Worm (Caenorhabditis elegans) whole organism, L2 larva: ENCODE results near the gene C54F6.15.

ENCODE experiments used
- alr-1 ChIP-seq: fragments of 150-350 bp; optimal IDR thresholded peaks from 2 replicates; lab custom pipeline; 2014; ENCODE audit warnings: missing biosample characterization, missing genetic modification characterization
- ama-1 ChIP-seq: fragments of 150-350 bp; optimal IDR thresholded peaks from 2 replicates; lab custom pipeline; 2018; ENCODE audit warnings: inconsistent platforms
- blmp-1 ChIP-seq: sonication (generic microtip); optimal IDR thresholded peaks from 2 replicates; lab custom pipeline; 2017; ENCODE audit warnings: missing genetic modification characterization, mild to moderate bottlenecking, missing compliant biosample characterization, antibody characterized with exemption, moderate library complexity; ENCODE audit not compliant: insufficient read depth
- elt-3 ChIP-seq: sonication (generic microtip); optimal IDR thresholded peaks from 2 replicates; lab custom pipeline; 2017; ENCODE audit warnings: missing biosample characterization, missing genetic modification characterization
- fos-1 ChIP-seq: fragments of 150-350 bp; optimal IDR thresholded peaks from 2 replicates; lab custom pipeline; 2014; ENCODE audit warnings: missing biosample characterization, missing genetic modification characterization
- lsy-2 ChIP-seq, 2 experiments: fragments of 150-350 bp in 1 of 2; sonication (generic microtip) in 1 of 2; optimal IDR thresholded peaks; 2 replicates each; lab custom pipeline; 2014 to 2017; ENCODE audit warnings: missing biosample characterization in 2 of 2, missing genetic modification characterization in 2 of 2
- mbf-1 ChIP-seq: sonication (generic microtip); optimal IDR thresholded peaks from 2 replicates; lab custom pipeline; 2017; ENCODE audit warnings: missing biosample characterization, missing genetic modification characterization
- nhr-23 ChIP-seq: fragments of 150-350 bp; optimal IDR thresholded peaks from 2 replicates; lab custom pipeline; 2014; ENCODE audit warnings: missing biosample characterization, missing genetic modification reagents, missing genetic modification characterization
- nhr-25 ChIP-seq: fragments of 150-350 bp; sonication (generic microtip); optimal IDR thresholded peaks from 3 replicates; lab custom pipeline; 2014; ENCODE audit warnings: missing biosample characterization, missing genetic modification characterization
- skn-1 ChIP-seq: sonication (generic microtip); optimal IDR thresholded peaks from 2 replicates; lab custom pipeline; 2017; ENCODE audit warnings: missing biosample characterization, missing genetic modification characterization
- snpc-4 ChIP-seq: fragments of 150-350 bp; optimal IDR thresholded peaks from 2 replicates; lab custom pipeline; 2014; ENCODE audit warnings: missing biosample characterization, missing genetic modification characterization
- unc-62 ChIP-seq: fragments of 150-350 bp; optimal IDR thresholded peaks from 2 replicates; lab custom pipeline; 2014; ENCODE audit warnings: missing biosample characterization, missing genetic modification reagents, missing genetic modification characterization
- ztf-11 ChIP-seq: sonication (generic microtip); optimal IDR thresholded peaks from 2 replicates; lab custom pipeline; 2017; ENCODE audit warnings: missing biosample characterization, missing genetic modification characterization

DNA sequence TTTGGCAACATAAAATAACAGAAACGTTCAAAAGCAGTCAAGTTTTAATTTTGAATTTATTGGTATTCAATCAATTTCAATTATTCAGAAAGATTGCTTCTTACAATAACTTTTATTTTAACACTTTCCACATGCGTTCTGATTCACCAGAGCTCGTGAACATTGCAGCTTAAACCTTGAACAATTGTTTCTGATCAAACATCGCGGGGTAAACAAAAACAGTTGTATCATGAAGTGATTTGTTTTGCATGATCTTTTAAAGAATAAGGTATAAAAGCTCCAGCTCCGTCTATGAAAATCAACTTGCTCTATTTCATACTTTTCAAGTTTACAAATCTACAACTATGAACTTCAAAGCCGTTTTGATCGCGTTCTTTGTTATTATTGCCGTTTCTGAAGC lies 1.2 kb upstream of the C54F6.15 start, which contains the start of gene C54F6.6:
- no peak for TF ChIP-seq snpc-4 (tag; lab: Kevin White, UChicago)
- no peak for TF ChIP-seq fos-1 (tag; lab: Kevin White, UChicago)
- no peak for TF ChIP-seq skn-1 (tag; lab: Kevin White, UChicago)
- TF ChIP-seq lsy-2 (tag; optimal IDR thresholded peaks at IDR 0.05; lab: Kevin White, UChicago), result no peak
- TF ChIP-seq nhr-25 (tag; lab: Kevin White, UChicago), result no peak
- no peak for TF ChIP-seq mbf-1 (tag; lab: Kevin White, UChicago)
- TF ChIP-seq ztf-11 (tag; lab: Kevin White, UChicago), result no peak
- TF ChIP-seq ama-1 (lab: Kevin White, UChicago), result no peak
- no peak for TF ChIP-seq alr-1
- TF ChIP-seq nhr-23 (tag; lab: Kevin White, UChicago), result no peak
- TF ChIP-seq unc-62, result no peak
- TF ChIP-seq elt-3 (tag; lab: Kevin White, UChicago), result no peak
- no peak for TF ChIP-seq blmp-1 (tag; lab: Kevin White, UChicago)
